Fruit fly (Drosophila melanogaster) whole organism, embryonic: ENCODE data around the gene RpS17.
A peak's percentile ranks its signal among the peaks of the same experiment; 100 is the strongest.

Experiments used
- Aef1 ChIP-seq: fragments of 200-800 bp; sonication (Bioruptor generic); IDR thresholded peaks from 3 replicates; pipeline ENCODE4 v1.3.6; 2022; ENCODE audit warnings: missing biosample characterization, missing genetic modification characterization
- Atf3 ChIP-seq: fragments of 200-800 bp; sonication (Bioruptor generic); optimal IDR thresholded peaks from 3 replicates; lab custom pipeline; 2016; ENCODE audit warnings: missing biosample characterization, missing genetic modification characterization
- Bdp1 ChIP-seq: fragments of 200-800 bp; sonication (Bioruptor generic); optimal IDR thresholded peaks from 3 replicates; lab custom pipeline; 2016; ENCODE audit warnings: missing biosample characterization, missing genetic modification characterization
- CG1024 ChIP-seq: fragments of 200-800 bp; sonication (Bioruptor generic); IDR thresholded peaks from 2 replicates; pipeline ENCODE4 v1.3.6; 2022; ENCODE audit warnings: missing biosample characterization, missing genetic modification characterization
- CG10366 ChIP-seq: fragments of 200-800 bp; sonication (Bioruptor generic); IDR thresholded peaks from 2 replicates; pipeline ENCODE4 v1.3.6; 2022; ENCODE audit warnings: missing biosample characterization, missing genetic modification characterization
- CG11695 ChIP-seq: fragments of 200-800 bp; sonication (Bioruptor generic); IDR thresholded peaks from 3 replicates; pipeline ENCODE4 v1.3.6; 2022; ENCODE audit warnings: missing biosample characterization, missing genetic modification characterization
- CG11696 ChIP-seq: fragments of 200-800 bp; sonication (Bioruptor generic); IDR thresholded peaks from 2 replicates; pipeline ENCODE4 v1.3.6; 2022; ENCODE audit warnings: missing biosample characterization, missing genetic modification characterization
- CG12155 ChIP-seq: fragments of 200-800 bp; sonication (Bioruptor generic); optimal IDR thresholded peaks from 3 replicates; lab custom pipeline; 2016; ENCODE audit warnings: missing biosample characterization, missing genetic modification characterization
- CG14441 ChIP-seq: fragments of 200-800 bp; sonication (Bioruptor generic); IDR thresholded peaks from 2 replicates; pipeline ENCODE4 v1.3.6; 2022; ENCODE audit warnings: missing biosample characterization, missing genetic modification characterization
- CG1529 ChIP-seq: fragments of 200-800 bp; sonication (Bioruptor generic); optimal IDR thresholded peaks from 3 replicates; lab custom pipeline; 2018; ENCODE audit warnings: missing biosample characterization, missing genetic modification characterization
- CG17912 ChIP-seq: fragments of 200-800 bp; sonication (Bioruptor generic); optimal IDR thresholded peaks from 2 replicates; lab custom pipeline; 2018; ENCODE audit warnings: missing biosample characterization, mild to moderate bottlenecking, missing genetic modification characterization
- CG18011 ChIP-seq: fragments of 200-800 bp; sonication (Bioruptor generic); optimal IDR thresholded peaks from 2 replicates; lab custom pipeline; 2017; ENCODE audit warnings: missing biosample characterization, missing genetic modification characterization, mild to moderate bottlenecking, moderate library complexity, missing genotype
- CG18599 ChIP-seq: fragments of 200-800 bp; sonication (Bioruptor generic); optimal IDR thresholded peaks from 3 replicates; lab custom pipeline; 2017; ENCODE audit warnings: missing biosample characterization, missing genetic modification characterization, mild to moderate bottlenecking, moderate library complexity, missing genetic modification reagents
- CG31365 ChIP-seq: fragments of 200-800 bp; sonication (Bioruptor generic); optimal IDR thresholded peaks from 2 replicates; lab custom pipeline; 2018; ENCODE audit warnings: missing biosample characterization, mild to moderate bottlenecking, missing genetic modification characterization
- CG3281 ChIP-seq: fragments of 200-800 bp; sonication (Bioruptor generic); optimal IDR thresholded peaks from 3 replicates; lab custom pipeline; 2017; ENCODE audit warnings: missing biosample characterization, mild to moderate bottlenecking, missing genetic modification characterization
- CG4282 ChIP-seq: fragments of 200-800 bp; sonication (Bioruptor generic); optimal IDR thresholded peaks from 2 replicates; lab custom pipeline; 2016; ENCODE audit warnings: missing biosample characterization, missing genetic modification characterization
- CG4404 ChIP-seq: fragments of 200-800 bp; sonication (Bioruptor generic); IDR thresholded peaks from 2 replicates; pipeline ENCODE4 v1.3.6; 2022; ENCODE audit warnings: missing biosample characterization, missing genetic modification characterization
- CG4617 ChIP-seq: fragments of 200-800 bp; sonication (Bioruptor generic); optimal IDR thresholded peaks from 3 replicates; lab custom pipeline; 2016; ENCODE audit warnings: missing biosample characterization, missing genetic modification characterization, borderline replicate concordance
- CG6854 ChIP-seq: fragments of 200-800 bp; sonication (Bioruptor generic); optimal IDR thresholded peaks from 3 replicates; lab custom pipeline; 2017; ENCODE audit warnings: missing biosample characterization, mild to moderate bottlenecking, missing genetic modification characterization
- CG7745 ChIP-seq: fragments of 200-800 bp; sonication (Bioruptor generic); optimal IDR thresholded peaks from 2 replicates; lab custom pipeline; 2018; ENCODE audit warnings: missing biosample characterization, mild to moderate bottlenecking, missing genetic modification characterization, moderate library complexity
- CG9215 ChIP-seq: fragments of 200-800 bp; sonication (Bioruptor generic); IDR thresholded peaks from 2 replicates; pipeline ENCODE4 v1.3.6; 2022; ENCODE audit warnings: missing biosample characterization, missing genetic modification characterization
- CG9932 ChIP-seq: fragments of 200-800 bp; sonication (Bioruptor generic); IDR thresholded peaks from 2 replicates; pipeline ENCODE4 v1.3.6; 2022; ENCODE audit warnings: missing biosample characterization, missing genetic modification characterization
- Chrac-16 ChIP-seq: fragments of 200-800 bp; sonication (Bioruptor generic); optimal IDR thresholded peaks from 3 replicates; lab custom pipeline; 2016; ENCODE audit warnings: missing biosample characterization, missing genetic modification characterization
- Dad ChIP-seq: fragments of 200-800 bp; sonication (Bioruptor generic); optimal IDR thresholded peaks from 3 replicates; lab custom pipeline; 2016; ENCODE audit warnings: missing biosample characterization, missing genetic modification characterization
- Ets97D ChIP-seq: fragments of 200-800 bp; sonication (Bioruptor generic); optimal IDR thresholded peaks from 3 replicates; lab custom pipeline; 2016; ENCODE audit warnings: missing biosample characterization, missing genetic modification characterization
- Fer2 ChIP-seq: fragments of 200-800 bp; sonication (Bioruptor generic); optimal IDR thresholded peaks from 2 replicates; lab custom pipeline; 2018; ENCODE audit warnings: missing biosample characterization, mild to moderate bottlenecking, missing genetic modification characterization, moderate library complexity
- H15 ChIP-seq: fragments of 200-800 bp; sonication (Bioruptor generic); IDR thresholded peaks from 3 replicates; pipeline ENCODE4 v1.3.6; 2022; ENCODE audit warnings: missing biosample characterization, missing genetic modification characterization
- HLHmδ ChIP-seq: fragments of 200-800 bp; sonication (Bioruptor generic); optimal IDR thresholded peaks from 2 replicates; lab custom pipeline; 2018; ENCODE audit warnings: missing biosample characterization, mild to moderate bottlenecking, missing genetic modification characterization, moderate library complexity
- Hmx ChIP-seq: fragments of 200-800 bp; sonication (Bioruptor generic); optimal IDR thresholded peaks from 2 replicates; lab custom pipeline; 2016; ENCODE audit warnings: missing biosample characterization, missing genetic modification characterization
- Hr78 ChIP-seq, 2 experiments: fragments of 200-800 bp in 1 of 2; fragments of >200 bp in 1 of 2; sonication (Bioruptor generic) in 1 of 2; optimal IDR thresholded peaks; 2 replicates each; lab custom pipeline; 2017 to 2019; ENCODE audit warnings: missing biosample characterization in 2 of 2, missing genetic modification characterization in 2 of 2, mild to moderate bottlenecking in 1 of 2, moderate library complexity in 1 of 2
- Kr ChIP-seq: fragments of 200-800 bp; sonication (Bioruptor generic); optimal IDR thresholded peaks from 2 replicates; lab custom pipeline; 2017; ENCODE audit warnings: missing biosample characterization, mild to moderate bottlenecking, missing genetic modification characterization
- Lpt ChIP-seq: fragments of >200 bp; optimal IDR thresholded peaks from 2 replicates; lab custom pipeline; 2018; ENCODE audit warnings: missing biosample characterization, missing genetic modification characterization
- NC2β ChIP-seq: fragments of 200-800 bp; sonication (Bioruptor generic); optimal IDR thresholded peaks from 2 replicates; lab custom pipeline; 2016; ENCODE audit warnings: missing biosample characterization, missing genetic modification characterization
- Ptx1 ChIP-seq: fragments of 200-800 bp; sonication (Bioruptor generic); IDR thresholded peaks from 2 replicates; pipeline ENCODE4 v1.3.6; 2022; ENCODE audit warnings: missing biosample characterization, missing genetic modification characterization
- Spps ChIP-seq: fragments of 200-800 bp; sonication (Bioruptor generic); optimal IDR thresholded peaks from 2 replicates; lab custom pipeline; 2018; ENCODE audit warnings: missing biosample characterization, mild to moderate bottlenecking, missing genetic modification characterization
- abd-A ChIP-seq: fragments of 200-800 bp; sonication (Bioruptor generic); optimal IDR thresholded peaks from 3 replicates; lab custom pipeline; 2019; ENCODE audit warnings: missing biosample characterization, mild to moderate bottlenecking, missing genetic modification characterization, moderate library complexity
- al ChIP-seq: fragments of 200-800 bp; sonication (Bioruptor generic); IDR thresholded peaks from 2 replicates; pipeline ENCODE4 v1.3.6; 2022; ENCODE audit warnings: missing biosample characterization, missing genetic modification characterization
- cg ChIP-seq: fragments of 200-800 bp; sonication (Bioruptor generic); optimal IDR thresholded peaks from 3 replicates; lab custom pipeline; 2019; ENCODE audit warnings: missing biosample characterization, mild to moderate bottlenecking, missing genetic modification characterization, moderate library complexity
- crp ChIP-seq, 2 experiments: fragments of 200-800 bp; sonication (Bioruptor generic); optimal IDR thresholded peaks; 2 replicates in 1 of 2; 3 replicates in 1 of 2; lab custom pipeline; 2017; ENCODE audit warnings: missing biosample characterization in 2 of 2, missing genetic modification characterization in 2 of 2, mild to moderate bottlenecking in 1 of 2, moderate library complexity in 1 of 2
- dan ChIP-seq: fragments of 200-800 bp; sonication (Bioruptor generic); IDR thresholded peaks from 2 replicates; pipeline ENCODE4 v1.3.6; 2022; ENCODE audit warnings: missing biosample characterization, missing genetic modification characterization
- danr ChIP-seq: fragments of 200-800 bp; sonication (Bioruptor generic); IDR thresholded peaks from 2 replicates; pipeline ENCODE4 v1.3.6; 2022; ENCODE audit warnings: missing biosample characterization, missing genetic modification characterization
- emc ChIP-seq: fragments of 200-800 bp; sonication (Bioruptor generic); optimal IDR thresholded peaks from 2 replicates; lab custom pipeline; 2016; ENCODE audit warnings: missing biosample characterization, missing genetic modification characterization
- fd96Cb ChIP-seq: fragments of 200-800 bp; sonication (Bioruptor generic); optimal IDR thresholded peaks from 2 replicates; lab custom pipeline; 2018; ENCODE audit warnings: missing biosample characterization, mild to moderate bottlenecking, missing genetic modification characterization, moderate library complexity
- grn ChIP-seq: fragments of 200-800 bp; sonication (Bioruptor generic); optimal IDR thresholded peaks from 3 replicates; lab custom pipeline; 2017; ENCODE audit warnings: missing biosample characterization, missing genetic modification characterization
- insv ChIP-seq, 2 experiments: fragments of 200-800 bp; sonication (Bioruptor generic); optimal IDR thresholded peaks; 3 replicates each; lab custom pipeline; 2016 to 2018; ENCODE audit warnings: missing biosample characterization in 2 of 2, missing genetic modification characterization in 2 of 2
- nau ChIP-seq: fragments of 200-800 bp; sonication (Bioruptor generic); optimal IDR thresholded peaks from 3 replicates; lab custom pipeline; 2017; ENCODE audit warnings: missing biosample characterization, mild to moderate bottlenecking, missing genetic modification characterization, missing genetic modification reagents
- nerfin-2 ChIP-seq: fragments of 200-800 bp; sonication (Bioruptor generic); IDR thresholded peaks from 2 replicates; pipeline ENCODE4 v1.3.6; 2022; ENCODE audit warnings: missing biosample characterization, missing genetic modification characterization; ENCODE audit not compliant: partially characterized antibody
- sens ChIP-seq: fragments of 200-800 bp; sonication (Bioruptor generic); peaks from one replicate; lab custom pipeline; 2016; ENCODE audit warnings: missing biosample characterization, missing genetic modification characterization
- trh ChIP-seq: fragments of 200-800 bp; sonication (Bioruptor generic); optimal IDR thresholded peaks from 2 replicates; lab custom pipeline; 2016; ENCODE audit warnings: missing biosample characterization, missing genetic modification characterization
- vfl ChIP-seq: fragments of 200-800 bp; sonication (Bioruptor generic); optimal IDR thresholded peaks from 2 replicates; lab custom pipeline; 2016; ENCODE audit warnings: missing biosample characterization, missing genetic modification characterization

The RpS17 gene

DNA sequence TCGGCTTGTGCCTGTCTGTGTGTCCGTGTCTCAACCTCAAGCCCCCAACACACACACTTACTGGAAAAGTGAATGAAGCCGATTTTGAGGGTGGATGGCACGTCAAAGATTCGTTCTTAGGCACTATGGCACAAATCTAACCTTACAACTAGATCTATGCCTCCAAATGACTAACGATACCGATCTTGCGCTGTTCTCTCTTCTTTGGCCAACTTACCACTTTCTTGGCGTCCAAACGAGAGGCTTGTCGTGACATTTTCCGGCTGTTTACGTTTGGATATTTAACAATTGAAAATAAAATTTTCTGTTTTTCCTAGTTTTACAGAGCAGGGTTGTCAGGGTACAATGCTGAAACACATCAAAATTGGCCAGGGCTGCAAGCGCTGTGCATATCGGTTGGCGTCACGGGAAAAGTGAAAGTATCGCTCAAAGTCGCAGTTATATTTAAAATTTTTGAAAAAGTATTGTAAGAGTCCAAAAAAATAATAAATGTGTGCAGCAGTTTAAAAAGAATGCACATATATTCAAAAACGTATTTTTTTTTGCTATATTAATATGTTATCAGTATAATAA, 12.4 kb upstream of the RpS17 start, which contains the start of the genes Bet3 and Nf-YA (continued):
- TF ChIP-seq al (GFP tag; lab: Robert Waterston, UW) (peak; percentile 59; the same call in 1 of the 2 replicates), Hr78 (GFP tag; optimal IDR thresholded peaks at IDR 0.05; lab: Kevin White, UChicago) (no peak), CG9932 (GFP tag; lab: Robert Waterston, UW) (peak; percentile 86), CG10366 (GFP tag; lab: Robert Waterston, UW) (peak; percentile 45), danr (GFP tag; lab: Robert Waterston, UW) (no peak), grn (GFP tag; lab: Kevin White, UChicago) (no peak), HLHmδ (GFP tag; lab: Kevin White, UChicago) (no peak), cg (GFP tag; lab: Kevin White, UChicago) (peak; percentile 6), CG12155 (GFP tag; lab: Kevin White, UChicago) (peak; percentile 42), Bdp1 (GFP tag; lab: Kevin White, UChicago) (peak; percentile 0), Atf3 (GFP tag; lab: Kevin White, UChicago) (peak; percentile 24), CG31365 (no peak), H15 (peak; percentile 12; the same call in 1 of the 3 replicates), dan (no peak), nau (GFP tag; lab: Kevin White, UChicago) (no peak), CG4617 (GFP tag; lab: Kevin White, UChicago) (peak; percentile 90), Fer2 (tag; lab: Kevin White, UChicago) (no peak), CG17912 (GFP tag; lab: Kevin White, UChicago) (peak; percentile 62), vfl (peak; percentile 14), CG1529 (no peak), Spps (no peak), insv (GFP tag; optimal IDR thresholded peaks at IDR 0.05; lab: Kevin White, UChicago) (no peak), CG4282 (GFP tag; lab: Kevin White, UChicago) (peak; percentile 30), fd96Cb (peak; percentile 29), Kr (no peak), CG1024 (no peak), Dad (GFP tag; lab: Kevin White, UChicago) (peak; percentile 62), CG18599 (GFP tag; lab: Kevin White, UChicago) (peak; percentile 29), NC2β (GFP tag; lab: Kevin White, UChicago) (peak; percentile 25), nerfin-2 (peak; percentile 72), CG11695 (no peak), sens (GFP tag; lab: Kevin White, UChicago) (peak; percentile 92), emc (GFP tag; lab: Kevin White, UChicago) (no peak), Ets97D (GFP tag; lab: Kevin White, UChicago) (peak; percentile 55), CG7745 (tag; lab: Kevin White, UChicago) (no peak), trh (GFP tag; lab: Kevin White, UChicago) (no peak), Hmx (GFP tag; lab: Kevin White, UChicago) (no peak), crp (GFP tag; optimal IDR thresholded peaks at IDR 0.05; lab: Kevin White, UChicago) (peak in 1 of 2 experiments; percentile 7), CG9215 (GFP tag; lab: Robert Waterston, UW) (peak; percentile 38; the same call in 1 of the 2 replicates), Chrac-16 (peak; percentile 32), Aef1 (peak; percentile 50; the same call in 1 of the 3 replicates), abd-A (tag; lab: Kevin White, UChicago) (no peak), Ptx1 (GFP tag; lab: Robert Waterston, UW) (peak; percentile 53; the same call in 1 of the 2 replicates), CG6854 (no peak), CG18011 (GFP tag; lab: Kevin White, UChicago) (no peak), CG11696 (GFP tag; lab: Robert Waterston, UW) (peak; percentile 40; the same call in 1 of the 2 replicates), CG3281 (GFP tag; lab: Kevin White, UChicago) (peak; percentile 40), Lpt (GFP tag; lab: Kevin White, UChicago) (no peak), CG4404 (GFP tag; lab: Robert Waterston, UW) (no peak), CG14441 (peak; percentile 59)
